Worm (Caenorhabditis elegans) whole organism, mixed stage, embryonic: ENCODE measurements around the gene hpo-9.

Source experiments
- M03D4.4 ChIP-seq: sonication (generic microtip); optimal IDR thresholded peaks from 2 replicates; lab custom pipeline; 2017; ENCODE audit warnings: mild to moderate bottlenecking, missing genetic modification characterization, missing compliant biosample characterization
- ceh-83 ChIP-seq: fragments of 200-800 bp; sonication (Bioruptor generic); optimal IDR thresholded peaks from 2 replicates; lab custom pipeline; 2018; ENCODE audit warnings: mild to moderate bottlenecking, missing genetic modification characterization, missing compliant biosample characterization
- elt-3 ChIP-seq: fragments of 150-350 bp; optimal IDR thresholded peaks from 2 replicates; lab custom pipeline; 2014; ENCODE audit warnings: missing biosample characterization, missing genetic modification characterization
- lin-32 ChIP-seq: fragments of 200-800 bp; sonication (Bioruptor generic); optimal IDR thresholded peaks from 2 replicates; lab custom pipeline; 2018; ENCODE audit warnings: mild to moderate bottlenecking, missing genetic modification characterization, missing compliant biosample characterization
- mls-2 ChIP-seq: sonication (generic microtip); optimal IDR thresholded peaks from 2 replicates; lab custom pipeline; 2016; ENCODE audit warnings: mild to moderate bottlenecking, missing genetic modification characterization, moderate library complexity, missing compliant biosample characterization
- sem-2 ChIP-seq: fragments of 200-800 bp; sonication (Bioruptor generic); optimal IDR thresholded peaks from 2 replicates; lab custom pipeline; 2018; ENCODE audit warnings: mild to moderate bottlenecking, missing genetic modification characterization, missing compliant biosample characterization
- snpc-4 ChIP-seq: fragments of 150-350 bp; optimal IDR thresholded peaks from 2 replicates; lab custom pipeline; 2014; ENCODE audit warnings: missing biosample characterization, missing genetic modification characterization

hpo-9 gene

DNA sequence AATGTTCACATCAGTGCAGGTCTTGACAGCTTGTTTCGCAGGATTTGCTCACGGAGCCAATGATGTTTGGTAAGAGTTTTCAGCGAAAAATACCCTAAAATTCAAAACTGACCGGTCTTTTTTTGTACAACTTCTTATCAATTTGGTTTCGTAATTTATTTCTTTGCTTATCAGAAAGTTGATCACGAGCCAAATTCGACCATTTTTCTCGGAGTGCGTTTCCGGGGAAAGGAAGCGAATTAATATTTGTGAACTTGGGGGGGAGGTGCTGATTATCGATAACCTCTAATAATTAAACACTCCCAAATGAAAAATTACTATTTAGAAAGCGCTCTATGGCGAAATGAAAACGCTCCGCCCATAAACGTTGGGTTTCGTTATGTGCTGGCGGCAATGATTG, 50.3 kb downstream of the hpo-9 start:
- TF ChIP-seq M03D4.4 (no peak), sem-2 (no peak), snpc-4 (tag; lab: Kevin White, UChicago) (no peak), lin-32 (GFP tag; lab: Kevin White, UChicago) (no peak), ceh-83 (no peak), elt-3 (tag; lab: Kevin White, UChicago) (no peak), mls-2 (tag; lab: Kevin White, UChicago) (no peak)
